Fruit fly (Drosophila melanogaster) whole organism, adult: Measurements from ENCODE around the gene CG43740.

Experiments used
- bab1 ChIP-seq: fragments of 200-800 bp; sonication (Bioruptor generic); optimal IDR thresholded peaks from 3 replicates; lab custom pipeline; 2019; ENCODE audit warnings: missing biosample characterization, mild to moderate bottlenecking, missing genetic modification characterization, moderate library complexity
- cic ChIP-seq: fragments of 200-800 bp; sonication (Bioruptor generic); optimal IDR thresholded peaks from 2 replicates; lab custom pipeline; 2017; ENCODE audit warnings: missing biosample characterization, mild to moderate bottlenecking, missing genetic modification characterization, moderate library complexity
- tj ChIP-seq: fragments of 200-800 bp; sonication (Bioruptor generic); optimal IDR thresholded peaks from 3 replicates; lab custom pipeline; 2017; ENCODE audit warnings: missing biosample characterization, mild to moderate bottlenecking, missing genetic modification characterization, moderate library complexity
- toe ChIP-seq: fragments of 200-800 bp; sonication (Bioruptor generic); optimal IDR thresholded peaks from 2 replicates; lab custom pipeline; 2016; ENCODE audit warnings: missing biosample characterization, missing genetic modification characterization

- TF ChIP-seq bab1 (GFP tag; lab: Kevin White, UChicago), result no peak
- TF ChIP-seq toe, result no peak
- TF ChIP-seq tj (GFP tag; lab: Kevin White, UChicago), result no peak
- TF ChIP-seq cic (GFP tag; lab: Kevin White, UChicago), result no peak
These were observed 41.8 kb downstream of the CG43740 start, which contains the start of the genes CG32686 and CG2898 for dm6 chrX:10375216-10375615.
